Fruit fly (Drosophila melanogaster): ENCODE measurements around the gene CG14907.

The CG14907 gene

dm6 chr3R:16643591-16643990 lies 8.5 kb downstream of the CG14907 start, which contains the start of gene Arl6IP1 (continued):
- no peak for TF ChIP-seq odd (GFP tag; optimal IDR thresholded peaks at IDR 0.05)
- TF ChIP-seq salm (tag; optimal IDR thresholded peaks at IDR 0.05): no peak
- no peak for TF ChIP-seq nmo (GFP tag; optimal IDR thresholded peaks at IDR 0.05)
- TF ChIP-seq phol (tag; optimal IDR thresholded peaks at IDR 0.05): peak; percentile 52
- no peak for TF ChIP-seq bcd (GFP tag; optimal IDR thresholded peaks at IDR 0.05)
- TF ChIP-seq CG34422 (GFP tag; IDR thresholded peaks at IDR 0.05): no peak
- no peak for TF ChIP-seq Hmr (GFP tag; optimal IDR thresholded peaks at IDR 0.05)
- TF ChIP-seq sqz (GFP tag; optimal IDR thresholded peaks at IDR 0.05): no peak
- no peak for TF ChIP-seq so (GFP tag; IDR thresholded peaks at IDR 0.05)
- peak; percentile 61 for TF ChIP-seq Bgb (GFP tag; IDR thresholded peaks at IDR 0.05; ENCODE audit: partially characterized antibody)
- TF ChIP-seq CG12769 (tag; optimal IDR thresholded peaks at IDR 0.05): no peak
- TF ChIP-seq CG17359 (tag; optimal IDR thresholded peaks at IDR 0.05): no peak
- no peak for TF ChIP-seq Doc2 (GFP tag; IDR thresholded peaks at IDR 0.05)
- TF ChIP-seq CG17568 (GFP tag; optimal IDR thresholded peaks at IDR 0.05): no peak
- no peak for TF ChIP-seq wor (GFP tag; IDR thresholded peaks at IDR 0.05)
- TF ChIP-seq sens-2 (GFP tag; IDR thresholded peaks at IDR 0.05): no peak
- no peak for TF ChIP-seq pho (GFP tag; optimal IDR thresholded peaks at IDR 0.05)
- TF ChIP-seq Myb (GFP tag; optimal IDR thresholded peaks at IDR 0.05): peak; percentile 72
- no peak for TF ChIP-seq CkIIα-i1 (GFP tag; IDR thresholded peaks at IDR 0.05)
- TF ChIP-seq CG42726 (GFP tag; IDR thresholded peaks at IDR 0.05; ENCODE audit: partially characterized antibody): peak; percentile 52; the same call in 1 of the 2 replicates
- TF ChIP-seq CG2129 (GFP tag; IDR thresholded peaks at IDR 0.05; ENCODE audit: partially characterized antibody): 0 out of 2 replicates have a peak, but pooled peaks have one; percentile 16
- TF ChIP-seq CG18476 (GFP tag; optimal IDR thresholded peaks at IDR 0.05): no peak
- TF ChIP-seq vfl (GFP tag; optimal IDR thresholded peaks at IDR 0.05): no peak
- TF ChIP-seq cad (GFP tag; optimal IDR thresholded peaks at IDR 0.05): no peak
- TF ChIP-seq gfzf (GFP tag; optimal IDR thresholded peaks at IDR 0.05): peak; percentile 86
- TF ChIP-seq fd3F (GFP tag; optimal IDR thresholded peaks at IDR 0.05): no peak
- peak; percentile 57 for TF ChIP-seq HLH4C (GFP tag; IDR thresholded peaks at IDR 0.05; ENCODE audit: partially characterized antibody)
- no peak for TF ChIP-seq fru (optimal IDR thresholded peaks at IDR 0.05)
- TF ChIP-seq Asciz (GFP tag; optimal IDR thresholded peaks at IDR 0.05): no peak
- peak; percentile 19; the same call in 1 of the 3 replicates for TF ChIP-seq CG16813 (GFP tag; IDR thresholded peaks at IDR 0.05; ENCODE audit: partially characterized antibody)
- TF ChIP-seq CG12071 (GFP tag; optimal IDR thresholded peaks at IDR 0.05): no peak
- no peak for TF ChIP-seq Neu2 (GFP tag; optimal IDR thresholded peaks at IDR 0.05; ENCODE audit: borderline replicate concordance)
- no peak for TF ChIP-seq grau (tag; optimal IDR thresholded peaks at IDR 0.05)
- no peak for TF ChIP-seq CG8924 (tag; optimal IDR thresholded peaks at IDR 0.05)
- no peak for TF ChIP-seq Tbp (GFP tag; optimal IDR thresholded peaks at IDR 0.05)
- TF ChIP-seq scrt (GFP tag; optimal IDR thresholded peaks at IDR 0.05): no peak
- peak; percentile 40 for TF ChIP-seq CoRest (tag; optimal IDR thresholded peaks at IDR 0.05)
- TF ChIP-seq Mad (GFP tag; optimal IDR thresholded peaks at IDR 0.05): no peak
- TF ChIP-seq wdn (GFP tag; IDR thresholded peaks at IDR 0.05): no peak
- peak; percentile 33 for TF ChIP-seq hbn (GFP tag; IDR thresholded peaks at IDR 0.05; ENCODE audit: partially characterized antibody)
- no peak for TF ChIP-seq Aef1 (GFP tag; IDR thresholded peaks at IDR 0.05)
- TF ChIP-seq CG1647 (GFP tag; optimal IDR thresholded peaks at IDR 0.05): no peak
- TF ChIP-seq nerfin-2 (GFP tag; IDR thresholded peaks at IDR 0.05; ENCODE audit: partially characterized antibody): peak; percentile 47; the same call in 1 of the 2 replicates
- TF ChIP-seq unc-4 (GFP tag; IDR thresholded peaks at IDR 0.05; ENCODE audit: partially characterized antibody): peak; percentile 34; the same call in 1 of the 2 replicates
- peak; percentile 73 for TF ChIP-seq CG13287 (GFP tag; IDR thresholded peaks at IDR 0.05; ENCODE audit: partially characterized antibody)
- TF ChIP-seq CG8388 (GFP tag; optimal IDR thresholded peaks at IDR 0.05): no peak
- peak; percentile 32 for TF ChIP-seq CG10267 (tag; optimal IDR thresholded peaks at IDR 0.05)
- no peak for TF ChIP-seq CG11696 (GFP tag; IDR thresholded peaks at IDR 0.05)
- TF ChIP-seq Side (GFP tag; optimal IDR thresholded peaks at IDR 0.05): no peak
- TF ChIP-seq CG2712 (tag; optimal IDR thresholded peaks at IDR 0.05): no peak

Measured in whole organism, embryonic.